Fruit fly (Drosophila melanogaster): ENCODE data around the gene Dad.

Dad gene

DNA sequence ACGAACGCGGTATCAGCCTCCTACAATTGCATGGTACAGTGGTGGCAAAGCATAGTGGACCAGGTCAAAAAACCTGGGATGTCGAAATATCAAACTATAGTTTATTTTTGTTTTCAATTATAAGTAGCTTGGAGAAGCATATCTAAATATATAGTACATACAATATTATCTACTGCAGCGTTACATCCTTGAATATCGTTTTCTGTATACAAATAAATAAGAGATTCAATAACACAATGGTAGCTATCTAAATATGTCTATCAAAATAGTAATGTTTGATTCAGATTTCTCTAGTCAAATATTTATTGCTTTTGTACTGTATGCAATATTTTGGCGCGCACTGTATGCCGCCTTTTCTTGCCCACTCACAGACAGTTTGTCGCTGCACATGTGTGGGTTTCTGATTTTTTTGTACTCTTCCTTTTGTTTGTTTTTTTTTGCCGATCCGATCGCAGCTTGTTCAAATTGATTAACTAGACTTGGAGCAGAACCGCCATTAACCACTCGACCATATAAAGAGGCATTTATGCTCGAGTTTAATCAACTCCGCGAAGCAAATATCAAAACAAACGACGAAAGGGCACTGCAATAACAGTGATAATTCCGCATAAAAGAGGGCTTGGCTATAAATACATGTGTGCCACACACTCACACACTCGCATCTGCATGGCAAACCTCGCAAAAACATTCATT is 27.0 kb downstream of the Dad start (continued):
- TF ChIP-seq ara (GFP tag; IDR thresholded peaks at IDR 0.05): peak; percentile 88
- no peak for TF ChIP-seq pzg (GFP tag; optimal IDR thresholded peaks at IDR 0.05)
- no peak for TF ChIP-seq Hr39 (optimal IDR thresholded peaks at IDR 0.05)
- TF ChIP-seq CG14014 (GFP tag; IDR thresholded peaks at IDR 0.05): peak; percentile 93
- peak; percentile 91 for TF ChIP-seq CrebB (tag; optimal IDR thresholded peaks at IDR 0.05)
- peak; percentile 82 for TF ChIP-seq CG6175 (GFP tag; IDR thresholded peaks at IDR 0.05)
- TF ChIP-seq CG7928 (GFP tag; optimal IDR thresholded peaks at IDR 0.05): peak; percentile 70
- peak; percentile 85 for TF ChIP-seq Atf3 (GFP tag; optimal IDR thresholded peaks at IDR 0.05)
- TF ChIP-seq gsb (GFP tag; IDR thresholded peaks at IDR 0.05): peak; percentile 84
- TF ChIP-seq CG1647 (GFP tag; optimal IDR thresholded peaks at IDR 0.05): peak; percentile 73
- TF ChIP-seq CG33213 (GFP tag; optimal IDR thresholded peaks at IDR 0.05): peak; percentile 64
- TF ChIP-seq ems (GFP tag; optimal IDR thresholded peaks at IDR 0.05): peak; percentile 92
- peak; percentile 60 for TF ChIP-seq Adf1 (GFP tag; IDR thresholded peaks at IDR 0.05)
- TF ChIP-seq CG17361 (GFP tag; IDR thresholded peaks at IDR 0.05): peak; percentile 96
- no peak for TF ChIP-seq mld (GFP tag; IDR thresholded peaks at IDR 0.05; ENCODE audit: partially characterized antibody)
- TF ChIP-seq CG11560 (tag; IDR thresholded peaks at IDR 0.05): peak; percentile 80; the same call in 2 of the 3 replicates
- peak; percentile 91 for TF ChIP-seq CG15011 (GFP tag; optimal IDR thresholded peaks at IDR 0.05)
- TF ChIP-seq Sry-δ (GFP tag; optimal IDR thresholded peaks at IDR 0.05): no peak
- peak; percentile 95 for TF ChIP-seq CG3407 (GFP tag; optimal IDR thresholded peaks at IDR 0.05)
- TF ChIP-seq fd102C (GFP tag; optimal IDR thresholded peaks at IDR 0.05): peak; percentile 44
- TF ChIP-seq CHES-1-like (GFP tag; optimal IDR thresholded peaks at IDR 0.05): peak; percentile 79
- no peak for TF ChIP-seq sna (GFP tag; IDR thresholded peaks at IDR 0.05; ENCODE audit: partially characterized antibody)
- no peak for TF ChIP-seq aop (GFP tag; IDR thresholded peaks at IDR 0.05)
- TF ChIP-seq Side (GFP tag; optimal IDR thresholded peaks at IDR 0.05): peak; percentile 82
- TF ChIP-seq CG2120 (GFP tag; optimal IDR thresholded peaks at IDR 0.05): peak; percentile 94
- TF ChIP-seq tx (GFP tag; optimal IDR thresholded peaks at IDR 0.05): peak; percentile 77
- TF ChIP-seq CG2129 (GFP tag; IDR thresholded peaks at IDR 0.05; ENCODE audit: partially characterized antibody): no peak
- TF ChIP-seq CG10366 (GFP tag; IDR thresholded peaks at IDR 0.05): peak; percentile 91
- TF ChIP-seq Abd-B (GFP tag; optimal IDR thresholded peaks at IDR 0.05): peak; percentile 90
- TF ChIP-seq CG4854 (GFP tag; optimal IDR thresholded peaks at IDR 0.05): peak; percentile 87
- TF ChIP-seq tap (tag; optimal IDR thresholded peaks at IDR 0.05): peak; percentile 93
- peak; percentile 74 for TF ChIP-seq CG13894 (tag; optimal IDR thresholded peaks at IDR 0.05)
- TF ChIP-seq dm (GFP tag; optimal IDR thresholded peaks at IDR 0.05): peak; percentile 68
- peak; percentile 96 for TF ChIP-seq CG17829 (tag; optimal IDR thresholded peaks at IDR 0.05)
- peak; percentile 87 for TF ChIP-seq CG12942 (GFP tag; optimal IDR thresholded peaks at IDR 0.05)
- TF ChIP-seq CG31388 (GFP tag; optimal IDR thresholded peaks at IDR 0.05): peak; percentile 73
- peak; percentile 86 for TF ChIP-seq jumu (GFP tag; optimal IDR thresholded peaks at IDR 0.05)
- peak; percentile 83 for TF ChIP-seq Hmx (GFP tag; optimal IDR thresholded peaks at IDR 0.05)
- peak; percentile 97 for TF ChIP-seq odd (GFP tag; optimal IDR thresholded peaks at IDR 0.05)
- peak; percentile 39 for TF ChIP-seq Elba2 (GFP tag; optimal IDR thresholded peaks at IDR 0.05)
- peak; percentile 94 for TF ChIP-seq CG34422 (GFP tag; IDR thresholded peaks at IDR 0.05)
- peak; percentile 90 for TF ChIP-seq CG10431 (GFP tag; optimal IDR thresholded peaks at IDR 0.05)
- TF ChIP-seq CG4404 (GFP tag; IDR thresholded peaks at IDR 0.05): peak; percentile 78
- peak; percentile 86 for TF ChIP-seq CG9932 (GFP tag; IDR thresholded peaks at IDR 0.05)
- TF ChIP-seq dati (GFP tag; IDR thresholded peaks at IDR 0.05): peak; percentile 73
- peak; percentile 94 for TF ChIP-seq caup (GFP tag; optimal IDR thresholded peaks at IDR 0.05; ENCODE audit: severe bottlenecking)
- no peak for TF ChIP-seq ato (GFP tag; IDR thresholded peaks at IDR 0.05; ENCODE audit: partially characterized antibody)
- 0 out of 2 replicates have a peak, but pooled peaks have one; percentile 35 for TF ChIP-seq dan (GFP tag; IDR thresholded peaks at IDR 0.05)
- TF ChIP-seq pros (GFP tag; optimal IDR thresholded peaks at IDR 0.05): peak; percentile 64
- peak; percentile 86 for TF ChIP-seq ap (GFP tag; IDR thresholded peaks at IDR 0.05)
- peak; percentile 85 for TF ChIP-seq ac (GFP tag; optimal IDR thresholded peaks at IDR 0.05)

All from whole organism, embryonic.